Worm (Caenorhabditis elegans) whole organism, L4 larva: ENCODE data around the gene sra-38.

ENCODE experiments used
- F49E8.2 ChIP-seq: sonication (generic microtip); optimal IDR thresholded peaks from 2 replicates; lab custom pipeline; 2016; ENCODE audit warnings: missing compliant biosample characterization, mild to moderate bottlenecking, missing genetic modification characterization, borderline replicate concordance
- T20F7.1 ChIP-seq: fragments of 200-800 bp; sonication (Bioruptor generic); optimal IDR thresholded peaks from 2 replicates; lab custom pipeline; 2018; ENCODE audit warnings: mild to moderate bottlenecking, missing genetic modification characterization, missing compliant biosample characterization
- Y48G9A.11 ChIP-seq: fragments of 200-800 bp; sonication (Bioruptor generic); IDR thresholded peaks from 2 replicates; pipeline ENCODE4 v1.3.6; 2022; ENCODE audit warnings: missing genetic modification reagents, missing genetic modification characterization, missing compliant biosample characterization
- Y5F2A.4 ChIP-seq: fragments of 200-800 bp; sonication (Bioruptor generic); optimal IDR thresholded peaks from 2 replicates; lab custom pipeline; 2018; ENCODE audit warnings: mild to moderate bottlenecking, missing genetic modification characterization, missing compliant biosample characterization
- aha-1 ChIP-seq: fragments of 150-350 bp; peaks from one replicate; lab custom pipeline; 2014; ENCODE audit warnings: missing biosample characterization, missing genetic modification characterization
- ceh-20 ChIP-seq: fragments of 200-800 bp; sonication (Bioruptor generic); IDR thresholded peaks from 2 replicates; pipeline ENCODE4 v1.3.6; 2022; ENCODE audit warnings: missing genetic modification reagents, missing genetic modification characterization, missing compliant biosample characterization
- ceh-32 ChIP-seq: sonication (generic microtip); optimal IDR thresholded peaks from 2 replicates; lab custom pipeline; 2016; ENCODE audit warnings: mild to moderate bottlenecking, missing genetic modification characterization, missing compliant biosample characterization; ENCODE audit not compliant: poor library complexity
- ceh-82 ChIP-seq: sonication (generic microtip); optimal IDR thresholded peaks from 2 replicates; lab custom pipeline; 2017; ENCODE audit warnings: missing biosample characterization, missing genetic modification characterization
- daf-16 ChIP-seq, 3 experiments: sonication (generic microtip); optimal IDR thresholded peaks; 2 replicates each; lab custom pipeline; 2016 to 2017; ENCODE audit warnings: missing genetic modification characterization in 3 of 3, missing genetic modification reagents in 3 of 3, mild to moderate bottlenecking in 2 of 3, missing compliant biosample characterization in 2 of 3, missing biosample characterization in 1 of 3, moderate library complexity in 1 of 3
- dmd-6 ChIP-seq: fragments of 200-800 bp; sonication (Bioruptor generic); IDR thresholded peaks from 2 replicates; pipeline ENCODE4 v1.3.6; 2022; ENCODE audit warnings: missing genetic modification reagents, missing genetic modification characterization, missing compliant biosample characterization
- dmd-9 ChIP-seq: fragments of 200-800 bp; sonication (Bioruptor generic); IDR thresholded peaks from 2 replicates; pipeline ENCODE4 v1.3.6; 2022; ENCODE audit warnings: missing genetic modification reagents, missing genetic modification characterization, missing compliant biosample characterization
- duxl-1 ChIP-seq: sonication (generic microtip); optimal IDR thresholded peaks from 2 replicates; lab custom pipeline; 2016; ENCODE audit warnings: mild to moderate bottlenecking, missing genetic modification characterization, moderate library complexity, missing compliant biosample characterization; ENCODE audit not compliant: poor library complexity
- dve-1 ChIP-seq: sonication (generic microtip); optimal IDR thresholded peaks from 2 replicates; lab custom pipeline; 2017; ENCODE audit warnings: antibody characterized with exemption, mild to moderate bottlenecking, missing genetic modification characterization, missing compliant biosample characterization; ENCODE audit not compliant: insufficient read depth
- egl-27 ChIP-seq: sonication (generic microtip); optimal IDR thresholded peaks from 3 replicates; lab custom pipeline; 2017; ENCODE audit warnings: missing biosample characterization, missing genetic modification reagents, missing genetic modification characterization
- fos-1 ChIP-seq: fragments of 150-350 bp; optimal IDR thresholded peaks from 2 replicates; lab custom pipeline; 2014; ENCODE audit warnings: missing biosample characterization, missing genetic modification characterization
- hlh-11 ChIP-seq: fragments of 200-800 bp; sonication (Bioruptor generic); optimal IDR thresholded peaks from 2 replicates; lab custom pipeline; 2018; ENCODE audit warnings: mild to moderate bottlenecking, missing genetic modification characterization, missing compliant biosample characterization
- hlh-30 ChIP-seq: sonication (generic microtip); optimal IDR thresholded peaks from 2 replicates; lab custom pipeline; 2017; ENCODE audit warnings: antibody characterized with exemption, mild to moderate bottlenecking, missing genetic modification characterization, missing compliant biosample characterization; ENCODE audit not compliant: insufficient read depth
- jun-1 ChIP-seq: fragments of 150-350 bp; optimal IDR thresholded peaks from 2 replicates; lab custom pipeline; 2014; ENCODE audit warnings: missing biosample characterization, missing genetic modification reagents, missing genetic modification characterization
- mdt-29 ChIP-seq: fragments of 200-800 bp; sonication (Bioruptor generic); IDR thresholded peaks from 2 replicates; pipeline ENCODE4 v1.3.6; 2022; ENCODE audit warnings: missing genetic modification reagents, missing genetic modification characterization, missing compliant biosample characterization
- nhr-102 ChIP-seq: sonication (generic microtip); optimal IDR thresholded peaks from 2 replicates; lab custom pipeline; 2016; ENCODE audit warnings: mild to moderate bottlenecking, missing genetic modification characterization, moderate library complexity, missing compliant biosample characterization
- nhr-11 ChIP-seq: fragments of 150-350 bp; optimal IDR thresholded peaks from 2 replicates; lab custom pipeline; 2014; ENCODE audit warnings: missing biosample characterization, missing genetic modification characterization
- nhr-28 ChIP-seq: fragments of 150-350 bp; optimal IDR thresholded peaks from 2 replicates; lab custom pipeline; 2014; ENCODE audit warnings: missing biosample characterization, missing genetic modification characterization
- nhr-48 ChIP-seq: sonication (generic microtip); optimal IDR thresholded peaks from 2 replicates; lab custom pipeline; 2016; ENCODE audit warnings: mild to moderate bottlenecking, missing genetic modification characterization, missing compliant biosample characterization
- nhr-77 ChIP-seq: fragments of 150-350 bp; optimal IDR thresholded peaks from 2 replicates; lab custom pipeline; 2014; ENCODE audit warnings: missing biosample characterization, missing genetic modification characterization
- pqm-1 ChIP-seq: sonication (generic microtip); optimal IDR thresholded peaks from 2 replicates; lab custom pipeline; 2017; ENCODE audit warnings: missing biosample characterization, missing genetic modification characterization
- sdz-12 ChIP-seq: fragments of 200-800 bp; sonication (Bioruptor generic); optimal IDR thresholded peaks from 2 replicates; lab custom pipeline; 2018; ENCODE audit warnings: mild to moderate bottlenecking, missing genetic modification characterization, missing compliant biosample characterization
- snpc-4 ChIP-seq: fragments of 150-350 bp; optimal IDR thresholded peaks from 2 replicates; lab custom pipeline; 2014; ENCODE audit warnings: missing biosample characterization, missing genetic modification characterization
- spr-1 ChIP-seq: sonication (generic microtip); optimal IDR thresholded peaks from 2 replicates; lab custom pipeline; 2016; ENCODE audit warnings: mild to moderate bottlenecking, missing genetic modification characterization, missing compliant biosample characterization
- tag-97 ChIP-seq: fragments of 200-800 bp; sonication (Bioruptor generic); IDR thresholded peaks from 2 replicates; pipeline ENCODE4 v1.3.6; 2022; ENCODE audit warnings: missing genetic modification characterization, missing compliant biosample characterization
- tra-1 ChIP-seq: fragments of 200-800 bp; sonication (Bioruptor generic); IDR thresholded peaks from 2 replicates; pipeline ENCODE4 v1.3.6; 2022; ENCODE audit warnings: missing genetic modification reagents, missing genetic modification characterization, missing compliant biosample characterization
- unc-130 ChIP-seq: sonication (generic microtip); optimal IDR thresholded peaks from 2 replicates; lab custom pipeline; 2016; ENCODE audit warnings: missing genetic modification reagents, missing genetic modification characterization, missing compliant biosample characterization
- unc-62 ChIP-seq, 3 experiments: fragments of 150-350 bp in 1 of 3; sonication (generic microtip); optimal IDR thresholded peaks in 2 of 3; peaks in 1 of 3; 1 replicate in 1 of 3; 2 replicates in 2 of 3; lab custom pipeline; 2014 to 2017; ENCODE audit warnings: missing biosample characterization in 3 of 3, missing genetic modification characterization in 3 of 3, missing genetic modification reagents in 3 of 3, missing genotype in 1 of 3
- ztf-11 ChIP-seq: fragments of 150-350 bp; optimal IDR thresholded peaks from 2 replicates; lab custom pipeline; 2014; ENCODE audit warnings: missing biosample characterization, missing genetic modification characterization

The sra-38 gene

DNA sequence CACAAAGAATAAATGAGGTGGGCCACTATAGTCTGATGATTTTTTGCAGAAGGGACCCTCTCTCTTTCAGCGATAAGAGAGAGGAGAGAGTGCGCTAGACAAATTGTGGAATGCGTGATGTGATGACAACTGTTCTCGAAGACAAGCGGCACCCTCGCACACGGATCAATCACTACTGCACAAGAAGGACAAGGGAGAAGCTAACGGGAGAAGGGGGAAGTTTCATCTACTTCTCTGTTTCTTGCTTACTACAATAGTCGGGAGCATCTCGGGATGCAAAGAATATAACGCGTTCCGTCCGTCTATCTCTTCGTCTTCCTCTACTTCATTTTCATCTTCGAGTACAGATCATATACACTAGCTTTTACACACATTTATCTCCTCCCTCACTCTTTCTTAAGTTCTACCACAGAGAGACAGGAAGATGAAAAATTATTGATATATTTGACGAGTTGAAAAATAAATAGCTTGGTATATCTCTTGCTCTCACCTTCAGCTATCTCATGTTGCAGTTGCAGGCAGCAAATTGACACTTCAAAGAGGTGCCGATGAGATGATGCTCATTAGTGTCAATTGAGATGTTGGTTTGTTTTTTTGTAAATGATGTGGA lies 26.5 kb downstream of the sra-38 start (continued):
- TF ChIP-seq snpc-4 (tag; lab: Kevin White, UChicago): no peak
- TF ChIP-seq hlh-30: no peak
- no peak for TF ChIP-seq Y48G9A.11 (GFP tag; lab: Robert Waterston, UW)
- TF ChIP-seq nhr-102 (tag; lab: Kevin White, UChicago): no peak
- TF ChIP-seq ceh-32 (tag; lab: Kevin White, UChicago): no peak
- TF ChIP-seq nhr-11 (tag; lab: Kevin White, UChicago): peak; percentile 46
- TF ChIP-seq duxl-1: no peak
- no peak for TF ChIP-seq unc-130 (GFP tag; lab: Kevin White, UChicago)
- no peak for TF ChIP-seq egl-27 (tag; lab: Kevin White, UChicago)
- TF ChIP-seq nhr-77: no peak
- peak in 1 of 2 experiments; percentile 64 for TF ChIP-seq unc-62 (GFP tag; optimal IDR thresholded peaks at IDR 0.05 in 1 of 2; lab: Kevin White, UChicago)
- TF ChIP-seq unc-62 (tag; optimal IDR thresholded peaks at IDR 0.05; lab: Kevin White, UChicago): no peak
- 0 out of 2 replicates have a peak, but pooled peaks have one; percentile 52 for TF ChIP-seq tra-1

ce11 chrX:13871110-13871509 lies 28.8 kb downstream of the sra-38 start:
- TF ChIP-seq T20F7.1 (GFP tag; lab: Kevin White, UChicago) (no peak), dmd-9 (GFP tag; lab: Robert Waterston, UW) (no peak), sdz-12 (no peak), daf-16 (GFP tag; optimal IDR thresholded peaks at IDR 0.05; lab: Kevin White, UChicago) (peak in 1 of 2 experiments; percentile 57), daf-16 (tag; optimal IDR thresholded peaks at IDR 0.05; lab: Kevin White, UChicago) (no peak), dve-1 (tag; lab: Kevin White, UChicago) (no peak), ceh-20 (GFP tag; lab: Robert Waterston, UW) (no peak), fos-1 (tag; lab: Kevin White, UChicago) (no peak), jun-1 (tag; lab: Kevin White, UChicago) (no peak), unc-130 (GFP tag; lab: Kevin White, UChicago) (no peak), hlh-11 (tag; lab: Kevin White, UChicago) (peak; percentile 15), nhr-48 (tag; lab: Kevin White, UChicago) (no peak), ceh-82 (tag; lab: Kevin White, UChicago) (no peak), dmd-6 (GFP tag; lab: Robert Waterston, UW) (no peak), snpc-4 (tag; lab: Kevin White, UChicago) (no peak)

DNA sequence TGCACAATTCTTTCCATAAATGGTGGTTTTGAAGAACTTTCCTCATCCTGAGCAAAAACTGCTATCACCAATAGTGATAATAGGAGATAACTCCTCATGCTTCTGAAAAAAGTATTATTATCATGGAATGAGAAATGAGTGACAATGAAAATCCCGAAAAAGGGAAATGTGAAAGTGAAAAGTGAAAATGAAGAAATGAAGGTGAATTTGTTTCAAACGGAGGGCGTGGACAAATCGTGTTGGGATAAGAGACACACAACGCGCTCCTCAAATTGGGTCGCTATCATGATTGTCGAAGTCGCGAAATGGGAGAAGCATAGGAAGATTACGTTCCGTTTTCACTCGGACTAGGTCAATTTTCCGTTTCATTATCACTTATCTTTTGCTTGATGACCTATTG lies 35.8 kb downstream of the sra-38 start, which contains the start of gene M03B6.3:
TSS of gene M03B6.3 (minus strand) at position 102 of the 400 bp plus-strand sequence.
- TF ChIP-seq F49E8.2 (tag; lab: Kevin White, UChicago): no peak
- TF ChIP-seq jun-1 (tag; lab: Kevin White, UChicago): no peak
- TF ChIP-seq aha-1 (tag; lab: Kevin White, UChicago): no peak
- no peak for TF ChIP-seq tag-97
- TF ChIP-seq Y5F2A.4: no peak
- TF ChIP-seq mdt-29 (GFP tag; lab: Robert Waterston, UW): no peak
- no peak for TF ChIP-seq spr-1
- TF ChIP-seq, all 104 proteins: peak for 0

ce11 chrX:13858693-13859092 lies 41.3 kb downstream of the sra-38 start, which contains the start of gene M03B6.4:
Gene M03B6.4, plus strand, starts transcription at chrX:13858841.
- TF ChIP-seq aha-1 (tag; lab: Kevin White, UChicago): peak; percentile 30
- no peak for TF ChIP-seq ztf-11
- TF ChIP-seq nhr-28 (tag; lab: Kevin White, UChicago): peak; percentile 23
- TF ChIP-seq pqm-1 (tag; lab: Kevin White, UChicago): peak; percentile 27
